Fruit fly (Drosophila melanogaster) whole organism, embryonic: ENCODE data around the gene Sytbeta.

ENCODE experiments used
- CG1024 ChIP-seq: fragments of 200-800 bp; sonication (Bioruptor generic); IDR thresholded peaks from 2 replicates; pipeline ENCODE4 v1.3.6; 2022; ENCODE audit warnings: missing biosample characterization, missing genetic modification characterization
- CG10267 ChIP-seq: fragments of 200-800 bp; sonication (Bioruptor generic); optimal IDR thresholded peaks from 2 replicates; lab custom pipeline; 2018; ENCODE audit warnings: missing biosample characterization, mild to moderate bottlenecking, missing genetic modification characterization, moderate library complexity
- CG10462 ChIP-seq: fragments of 200-800 bp; sonication (Bioruptor generic); optimal IDR thresholded peaks from 2 replicates; lab custom pipeline; 2016; ENCODE audit warnings: missing biosample characterization, missing genetic modification characterization
- CG11093 ChIP-seq: fragments of 200-800 bp; sonication (Bioruptor generic); IDR thresholded peaks from 3 replicates; pipeline ENCODE4 v1.3.6; 2022; ENCODE audit warnings: missing biosample characterization, missing genetic modification characterization
- CG11695 ChIP-seq: fragments of 200-800 bp; sonication (Bioruptor generic); IDR thresholded peaks from 3 replicates; pipeline ENCODE4 v1.3.6; 2022; ENCODE audit warnings: missing biosample characterization, missing genetic modification characterization
- CG12104 ChIP-seq: fragments of 200-800 bp; sonication (Bioruptor generic); optimal IDR thresholded peaks from 3 replicates; lab custom pipeline; 2016; ENCODE audit warnings: missing biosample characterization, missing genetic modification characterization
- CG13424 ChIP-seq: fragments of 200-800 bp; sonication (Bioruptor generic); optimal IDR thresholded peaks from 2 replicates; lab custom pipeline; 2019; ENCODE audit warnings: missing biosample characterization, mild to moderate bottlenecking, missing genetic modification characterization, moderate library complexity
- CG17186 ChIP-seq: fragments of 200-800 bp; sonication (Bioruptor generic); optimal IDR thresholded peaks from 3 replicates; lab custom pipeline; 2017; ENCODE audit warnings: missing biosample characterization, missing genetic modification reagents, missing genetic modification characterization
- CG17361 ChIP-seq: fragments of 200-800 bp; sonication (Bioruptor generic); IDR thresholded peaks from 3 replicates; pipeline ENCODE4 v1.3.6; 2022; ENCODE audit warnings: missing biosample characterization, missing genetic modification characterization
- CG17802 ChIP-seq: fragments of 200-800 bp; sonication (Bioruptor generic); optimal IDR thresholded peaks from 2 replicates; lab custom pipeline; 2018; ENCODE audit warnings: missing biosample characterization, mild to moderate bottlenecking, missing genetic modification characterization, moderate library complexity
- CG2202 ChIP-seq: fragments of 200-800 bp; sonication (Bioruptor generic); optimal IDR thresholded peaks from 2 replicates; lab custom pipeline; 2018; ENCODE audit warnings: missing biosample characterization, mild to moderate bottlenecking, missing genetic modification characterization
- CG2889 ChIP-seq: fragments of 200-800 bp; sonication (Bioruptor generic); IDR thresholded peaks from 3 replicates; pipeline ENCODE4 v1.3.6; 2022; ENCODE audit warnings: missing biosample characterization, missing genetic modification characterization
- CG31224 ChIP-seq: fragments of 200-800 bp; sonication (Bioruptor generic); IDR thresholded peaks from 2 replicates; pipeline ENCODE4 v1.3.6; 2022; ENCODE audit warnings: missing biosample characterization, missing genetic modification characterization
- CG42726 ChIP-seq: fragments of 200-800 bp; sonication (Bioruptor generic); IDR thresholded peaks from 2 replicates; pipeline ENCODE4 v1.3.6; 2022; ENCODE audit warnings: missing biosample characterization, missing genetic modification characterization; ENCODE audit not compliant: partially characterized antibody
- CG4424 ChIP-seq: fragments of 200-800 bp; sonication (Bioruptor generic); optimal IDR thresholded peaks from 3 replicates; lab custom pipeline; 2016; ENCODE audit warnings: missing biosample characterization, missing genetic modification characterization
- CG4617 ChIP-seq: fragments of 200-800 bp; sonication (Bioruptor generic); optimal IDR thresholded peaks from 3 replicates; lab custom pipeline; 2016; ENCODE audit warnings: missing biosample characterization, missing genetic modification characterization, borderline replicate concordance
- CG7372 ChIP-seq: fragments of 200-800 bp; sonication (Bioruptor generic); IDR thresholded peaks from 2 replicates; pipeline ENCODE4 v1.3.6; 2022; ENCODE audit warnings: missing biosample characterization, missing genetic modification characterization
- CG7839 ChIP-seq: fragments of 200-800 bp; sonication (Bioruptor generic); optimal IDR thresholded peaks from 3 replicates; lab custom pipeline; 2018; ENCODE audit warnings: missing biosample characterization, mild to moderate bottlenecking, missing genetic modification characterization, moderate library complexity
- CG8290 ChIP-seq, 3 experiments: fragments of 200-800 bp; sonication (Bioruptor generic); optimal IDR thresholded peaks; 2 replicates each; lab custom pipeline; 2016 to 2019; ENCODE audit warnings: missing biosample characterization in 3 of 3, missing genetic modification characterization in 3 of 3, mild to moderate bottlenecking in 2 of 3, moderate library complexity in 1 of 3
- CG9215 ChIP-seq: fragments of 200-800 bp; sonication (Bioruptor generic); IDR thresholded peaks from 2 replicates; pipeline ENCODE4 v1.3.6; 2022; ENCODE audit warnings: missing biosample characterization, missing genetic modification characterization
- ERR ChIP-seq: fragments of 200-800 bp; sonication (Bioruptor generic); optimal IDR thresholded peaks from 2 replicates; lab custom pipeline; 2016; ENCODE audit warnings: missing biosample characterization, missing genetic modification characterization
- Ets65A ChIP-seq: fragments of 200-800 bp; sonication (Bioruptor generic); peaks from one replicate; lab custom pipeline; 2016; ENCODE audit warnings: missing biosample characterization, missing genetic modification characterization
- MBD-R2 ChIP-seq: fragments of 200-800 bp; sonication (Bioruptor generic); IDR thresholded peaks from 2 replicates; pipeline ENCODE4 v1.3.6; 2022; ENCODE audit warnings: missing biosample characterization, missing genetic modification characterization
- Mad ChIP-seq: fragments of 200-800 bp; sonication (Bioruptor generic); optimal IDR thresholded peaks from 2 replicates; lab custom pipeline; 2016; ENCODE audit warnings: missing biosample characterization, missing genetic modification characterization
- Oli ChIP-seq: fragments of 200-800 bp; sonication (Bioruptor generic); optimal IDR thresholded peaks from 2 replicates; lab custom pipeline; 2018; ENCODE audit warnings: missing biosample characterization, mild to moderate bottlenecking, missing genetic modification characterization, moderate library complexity
- Spps ChIP-seq: fragments of 200-800 bp; sonication (Bioruptor generic); optimal IDR thresholded peaks from 2 replicates; lab custom pipeline; 2018; ENCODE audit warnings: missing biosample characterization, mild to moderate bottlenecking, missing genetic modification characterization
- ab ChIP-seq: fragments of 200-800 bp; sonication (Bioruptor generic); optimal IDR thresholded peaks from 2 replicates; lab custom pipeline; 2016; ENCODE audit warnings: missing biosample characterization, missing genetic modification characterization
- bab2 ChIP-seq: fragments of 200-800 bp; sonication (Bioruptor generic); optimal IDR thresholded peaks from 2 replicates; lab custom pipeline; 2016; ENCODE audit warnings: missing biosample characterization, missing genetic modification characterization
- bcd ChIP-seq: fragments of 200-800 bp; sonication (Bioruptor generic); optimal IDR thresholded peaks from 2 replicates; lab custom pipeline; 2017; ENCODE audit warnings: missing biosample characterization, mild to moderate bottlenecking, missing genetic modification characterization
- bsh ChIP-seq, 2 experiments: fragments of 200-800 bp; sonication (Bioruptor generic); optimal IDR thresholded peaks; 2 replicates each; lab custom pipeline; 2017 to 2018; ENCODE audit warnings: mild to moderate bottlenecking in 2 of 2, missing biosample characterization in 2 of 2, missing genetic modification characterization in 2 of 2, moderate library complexity in 1 of 2
- btn ChIP-seq: fragments of 200-800 bp; sonication (Bioruptor generic); optimal IDR thresholded peaks from 2 replicates; lab custom pipeline; 2016; ENCODE audit warnings: missing biosample characterization, missing genetic modification characterization
- dimm ChIP-seq: fragments of 200-800 bp; sonication (Bioruptor generic); IDR thresholded peaks from 2 replicates; pipeline ENCODE4 v1.3.6; 2022; ENCODE audit warnings: missing biosample characterization, missing genetic modification characterization
- dmrt11E ChIP-seq: fragments of 200-800 bp; sonication (Bioruptor generic); optimal IDR thresholded peaks from 3 replicates; lab custom pipeline; 2018; ENCODE audit warnings: missing biosample characterization, mild to moderate bottlenecking, missing genetic modification characterization, moderate library complexity
- dmrt99B ChIP-seq: fragments of 200-800 bp; sonication (Bioruptor generic); optimal IDR thresholded peaks from 2 replicates; lab custom pipeline; 2018; ENCODE audit warnings: missing biosample characterization, mild to moderate bottlenecking, missing genetic modification characterization, moderate library complexity
- dpn ChIP-seq, 2 experiments: fragments of 200-800 bp; sonication (Bioruptor generic); optimal IDR thresholded peaks; 3 replicates each; lab custom pipeline; 2016; ENCODE audit warnings: missing biosample characterization in 2 of 2, missing genetic modification characterization in 2 of 2
- fru ChIP-seq: fragments of >200 bp; optimal IDR thresholded peaks from 2 replicates; lab custom pipeline; 2017
- fu2 ChIP-seq: fragments of 200-800 bp; sonication (Bioruptor generic); optimal IDR thresholded peaks from 2 replicates; lab custom pipeline; 2016; ENCODE audit warnings: missing biosample characterization, missing genetic modification characterization
- grau ChIP-seq: fragments of 200-800 bp; optimal IDR thresholded peaks from 3 replicates; lab custom pipeline; 2019; ENCODE audit warnings: missing biosample characterization, mild to moderate bottlenecking, missing genetic modification characterization, moderate library complexity
- gsb-n ChIP-seq: fragments of 200-800 bp; sonication (Bioruptor generic); optimal IDR thresholded peaks from 3 replicates; lab custom pipeline; 2018; ENCODE audit warnings: missing biosample characterization, mild to moderate bottlenecking, missing genetic modification characterization
- lbe ChIP-seq: fragments of 200-800 bp; sonication (Bioruptor generic); optimal IDR thresholded peaks from 2 replicates; lab custom pipeline; 2016; ENCODE audit warnings: missing biosample characterization, mild to moderate bottlenecking, missing genetic modification characterization
- luna ChIP-seq: fragments of 200-800 bp; sonication (Bioruptor generic); optimal IDR thresholded peaks from 2 replicates; lab custom pipeline; 2016; ENCODE audit warnings: missing biosample characterization, missing genetic modification characterization
- nom ChIP-seq: fragments of 200-800 bp; sonication (Bioruptor generic); optimal IDR thresholded peaks from 2 replicates; lab custom pipeline; 2017; ENCODE audit warnings: missing biosample characterization, missing genetic modification characterization, mild to moderate bottlenecking, moderate library complexity, missing genetic modification reagents
- otp ChIP-seq: fragments of 200-800 bp; sonication (Bioruptor generic); IDR thresholded peaks from 3 replicates; pipeline ENCODE4, ENCODE4 v1.3.6; 2022; ENCODE audit warnings: missing biosample characterization, missing genetic modification characterization
- run ChIP-seq: fragments of 200-800 bp; sonication (Bioruptor generic); optimal IDR thresholded peaks from 3 replicates; lab custom pipeline; 2018; ENCODE audit warnings: missing biosample characterization, mild to moderate bottlenecking, missing genetic modification characterization
- sens-2 ChIP-seq: fragments of 200-800 bp; sonication (Bioruptor generic); IDR thresholded peaks from 2 replicates; pipeline ENCODE4 v1.3.6; 2022; ENCODE audit warnings: missing biosample characterization, missing genetic modification characterization
- tin ChIP-seq: fragments of 200-800 bp; sonication (Bioruptor generic); optimal IDR thresholded peaks from 3 replicates; lab custom pipeline; 2016; ENCODE audit warnings: missing biosample characterization, missing genetic modification characterization
- tll ChIP-seq, 2 experiments: fragments of 200-800 bp in 1 of 2; fragments of >200 bp in 1 of 2; sonication (Bioruptor generic) in 1 of 2; optimal IDR thresholded peaks; 2 replicates each; lab custom pipeline; 2017 to 2019; ENCODE audit warnings: missing biosample characterization in 2 of 2, missing genetic modification characterization in 2 of 2, mild to moderate bottlenecking in 1 of 2, moderate library complexity in 1 of 2
- tna ChIP-seq: fragments of 200-800 bp; sonication (Bioruptor generic); IDR thresholded peaks from 2 replicates; pipeline ENCODE4 v1.3.6; 2022; ENCODE audit warnings: missing biosample characterization, missing genetic modification characterization; ENCODE audit not compliant: partially characterized antibody

The Sytbeta gene

DNA sequence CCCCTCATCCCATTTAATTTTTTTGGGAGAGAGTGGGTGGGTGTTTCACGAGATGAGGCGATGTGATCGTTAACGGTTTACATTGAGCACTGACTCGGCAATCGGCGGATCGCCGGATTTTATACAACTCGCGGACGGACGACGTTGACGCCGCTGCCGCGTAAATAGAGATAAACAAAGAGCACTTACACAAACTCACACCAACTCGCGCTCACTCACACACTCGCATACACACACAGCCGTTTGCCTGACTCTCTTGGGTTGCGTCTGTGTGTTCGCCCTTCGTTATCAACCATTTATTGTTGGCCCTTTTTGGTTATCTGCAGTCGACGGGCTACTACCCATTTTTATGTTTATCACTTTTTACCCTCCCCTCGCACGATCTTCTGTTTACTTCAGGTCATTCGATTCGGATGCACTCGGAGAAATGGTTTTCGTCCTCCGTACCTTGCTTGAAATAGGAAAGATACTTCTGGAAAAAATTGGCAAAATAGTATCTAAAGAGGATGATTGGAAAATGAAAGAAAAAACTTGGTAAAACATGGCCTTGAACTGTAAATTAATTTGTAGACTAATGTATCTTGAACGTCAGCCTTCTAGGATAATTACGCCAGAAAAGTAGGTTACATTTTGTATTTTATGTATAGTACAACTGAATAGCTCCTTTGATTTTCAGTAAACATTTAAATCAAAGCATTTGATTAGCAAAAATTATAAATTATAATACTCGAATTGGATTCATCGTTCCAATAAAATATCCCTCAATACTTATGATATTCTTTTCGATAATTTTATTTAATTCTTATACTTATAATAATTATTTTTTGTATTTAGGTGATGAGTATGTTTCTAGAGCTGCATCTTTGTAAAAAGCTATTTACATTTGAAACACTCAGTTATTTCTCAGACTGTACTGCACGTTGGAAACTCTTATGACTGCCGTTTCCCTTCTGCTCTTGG is 87.0 kb downstream of the Sytbeta start (continued):
- TF ChIP-seq fu2 (GFP tag; lab: Kevin White, UChicago) (no peak), CG17186 (GFP tag; lab: Kevin White, UChicago) (no peak), grau (peak; percentile 45), CG9215 (GFP tag; lab: Robert Waterston, UW) (no peak), Spps (tag; lab: Kevin White, UChicago) (no peak), dpn (GFP tag; optimal IDR thresholded peaks at IDR 0.05; lab: Kevin White, UChicago) (peak; percentile 1 to 2), CG2202 (tag; lab: Kevin White, UChicago) (no peak), CG7839 (tag; lab: Kevin White, UChicago) (peak; percentile 47), CG17361 (peak; percentile 91), gsb-n (no peak), CG11695 (0 out of 3 replicates have a peak, but pooled peaks have one; percentile 8), CG31224 (no peak), lbe (GFP tag; lab: Kevin White, UChicago) (no peak), CG11093 (no peak), run (tag; lab: Kevin White, UChicago) (no peak), dimm (GFP tag; lab: Robert Waterston, UW) (no peak), dmrt99B (tag; lab: Kevin White, UChicago) (peak; percentile 46), CG17802 (no peak), luna (no peak), CG12104 (GFP tag; lab: Kevin White, UChicago) (peak; percentile 31), bcd (no peak), Oli (tag; lab: Kevin White, UChicago) (peak; percentile 58), sens-2 (GFP tag; lab: Robert Waterston, UW) (peak; percentile 23; the same call in 1 of the 2 replicates), bsh (GFP tag; optimal IDR thresholded peaks at IDR 0.05; lab: Kevin White, UChicago) (peak in 1 of 2 experiments; percentile 37), otp (peak; percentile 69; the same call in 1 of the 3 replicates), CG2889 (GFP tag; lab: Robert Waterston, UW) (no peak), ERR (GFP tag; lab: Kevin White, UChicago) (no peak), CG8290 (GFP tag; optimal IDR thresholded peaks at IDR 0.05; lab: Kevin White, UChicago) (peak; percentile 7), CG8290 (tag; optimal IDR thresholded peaks at IDR 0.05; lab: Kevin White, UChicago) (peak in 1 of 2 experiments; percentile 56), MBD-R2 (GFP tag; lab: Robert Waterston, UW) (no peak), fru (no peak), ab (no peak), btn (no peak), bab2 (GFP tag; lab: Kevin White, UChicago) (no peak), CG10267 (tag; lab: Kevin White, UChicago) (peak; percentile 47), CG10462 (peak; percentile 27), nom (GFP tag; lab: Kevin White, UChicago) (peak; percentile 17), CG1024 (GFP tag; lab: Robert Waterston, UW) (0 out of 2 replicates have a peak, but pooled peaks have one; percentile 17), CG7372 (GFP tag; lab: Robert Waterston, UW) (peak; percentile 11; the same call in 1 of the 2 replicates), CG13424 (tag; lab: Kevin White, UChicago) (peak; percentile 43), tin (peak; percentile 6), Mad (no peak), tna (no peak), CG4424 (GFP tag; lab: Kevin White, UChicago) (peak; percentile 74), Ets65A (peak; percentile 90), CG42726 (peak; percentile 37; the same call in 1 of the 2 replicates), dmrt11E (tag; lab: Kevin White, UChicago) (peak; percentile 78), tll (GFP tag; optimal IDR thresholded peaks at IDR 0.05; lab: Kevin White, UChicago) (peak in 1 of 2 experiments; percentile 93), CG4617 (peak; percentile 3)
